Fruit fly (Drosophila melanogaster): ENCODE data around the gene CG31268.

The CG31268 gene

DNA sequence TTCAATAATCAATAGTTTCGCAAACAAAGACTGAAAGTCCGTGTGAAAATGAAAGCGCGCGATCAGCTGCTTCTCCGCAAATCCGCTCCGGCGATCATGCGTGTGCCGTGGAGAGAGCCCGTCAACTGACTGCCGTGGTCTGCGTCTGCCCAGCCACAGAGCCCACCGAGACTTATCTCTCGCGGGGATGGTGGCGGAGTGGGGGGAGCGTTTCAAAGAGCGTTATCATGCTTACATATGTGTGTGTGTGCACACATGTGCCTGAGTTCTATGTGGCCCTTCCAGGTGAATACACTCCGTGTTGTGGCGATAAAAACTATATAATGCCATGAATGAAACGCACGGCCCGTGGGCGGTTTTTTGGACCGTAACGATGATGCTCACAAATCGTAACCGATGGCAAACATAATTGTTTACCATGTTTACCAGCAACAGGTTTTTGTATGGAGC, 46.4 kb downstream of the CG31268 start:
- TF ChIP-seq h (GFP tag; optimal IDR thresholded peaks at IDR 0.05) (peak; percentile 44), lola (GFP tag; optimal IDR thresholded peaks at IDR 0.05) (no peak), Hr83 (GFP tag; optimal IDR thresholded peaks at IDR 0.05; ENCODE audit: poor library complexity, severe bottlenecking) (peak; percentile 48), br (GFP tag; optimal IDR thresholded peaks at IDR 0.05) (no peak), Rel (GFP tag; optimal IDR thresholded peaks at IDR 0.05) (no peak), Rel (tag; optimal IDR thresholded peaks at IDR 0.05) (peak; percentile 82), Hnf4 (GFP tag; optimal IDR thresholded peaks at IDR 0.05) (peak; percentile 2), Sp1 (GFP tag; optimal IDR thresholded peaks at IDR 0.05) (peak; percentile 14)

DNA sequence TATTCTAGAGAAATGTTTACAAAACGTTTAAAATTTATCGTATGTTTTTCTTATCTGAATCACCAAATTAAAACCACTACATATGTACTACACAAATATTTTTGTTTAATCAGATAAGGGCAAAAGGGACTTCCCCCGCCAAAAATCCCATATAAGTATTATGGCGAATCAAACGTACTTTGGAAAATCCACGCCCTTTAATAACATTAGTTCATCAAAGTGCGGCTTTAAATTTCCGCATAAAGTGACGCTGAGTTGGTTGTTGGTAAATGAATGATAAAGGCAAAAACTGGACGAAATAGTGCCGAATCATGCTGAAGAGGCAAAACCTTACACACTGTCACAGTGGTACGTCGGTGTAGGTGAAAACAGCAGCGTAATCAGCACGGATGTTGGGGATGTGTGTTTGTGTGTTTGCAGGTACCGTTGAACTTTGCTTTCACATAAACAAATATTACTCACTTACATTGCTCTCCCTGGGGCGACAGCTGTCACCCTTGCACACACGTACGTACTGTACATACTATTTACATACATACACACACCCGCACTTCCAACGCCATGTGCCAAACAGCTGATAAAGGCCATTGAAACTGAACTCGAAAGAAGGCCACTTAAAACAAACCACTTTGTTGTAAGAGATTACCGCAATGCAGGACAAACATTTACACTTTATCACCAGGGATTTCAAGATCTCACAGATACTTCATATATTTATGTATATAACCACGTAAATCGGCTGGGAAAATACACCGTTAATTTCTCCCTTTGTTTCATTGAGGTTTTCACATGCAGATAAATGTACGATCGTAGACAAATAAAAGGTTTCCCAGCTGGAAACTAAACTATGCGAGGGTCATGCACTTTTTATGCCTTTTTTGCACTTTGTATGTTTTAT, 47.6 kb downstream of the CG31268 start:
- peak; percentile 56 for TF ChIP-seq Hr83 (GFP tag; optimal IDR thresholded peaks at IDR 0.05; ENCODE audit: poor library complexity, severe bottlenecking)
- no peak for TF ChIP-seq woc (GFP tag; optimal IDR thresholded peaks at IDR 0.05)
- peak; percentile 39 for TF ChIP-seq Rel (GFP tag; optimal IDR thresholded peaks at IDR 0.05)
- TF ChIP-seq Rel (tag; optimal IDR thresholded peaks at IDR 0.05): peak; percentile 97
- peak in 1 of 2 experiments; percentile 0 for TF ChIP-seq foxo (GFP tag; optimal IDR thresholded peaks at IDR 0.05)

DNA sequence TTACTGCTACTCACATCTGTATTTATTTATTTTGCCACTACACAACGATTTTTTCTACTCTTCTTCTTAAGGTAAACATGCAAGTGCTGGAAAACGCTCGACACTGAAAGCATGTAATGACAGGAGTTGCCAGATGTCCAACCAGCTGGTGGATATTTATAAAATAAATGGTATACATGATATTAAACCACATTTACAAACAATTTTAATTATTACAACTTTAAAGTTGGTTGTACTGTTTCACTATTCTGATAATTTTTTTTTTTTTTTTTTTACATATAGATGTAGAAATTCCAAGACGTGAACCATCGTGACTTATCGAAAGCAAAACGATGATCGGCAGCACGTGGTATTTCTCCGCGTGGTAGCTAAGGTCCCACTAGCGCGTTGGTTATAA, 48.3 kb downstream of the CG31268 start, which contains the start of the genes Keap1 and kuk:
Gene Keap1, minus strand, starts transcription at position 87 of the 397 bp plus-strand sequence.
Gene kuk, plus strand, starts transcription at position 386 of the 397 bp plus-strand sequence.
- TF ChIP-seq tai (GFP tag; optimal IDR thresholded peaks at IDR 0.05): no peak
- no peak for TF ChIP-seq pan (optimal IDR thresholded peaks at IDR 0.05)
- TF ChIP-seq Rel (GFP tag; optimal IDR thresholded peaks at IDR 0.05): no peak
- peak; percentile 38 for TF ChIP-seq Rel (tag; optimal IDR thresholded peaks at IDR 0.05)
- TF ChIP-seq fru (GFP tag; optimal IDR thresholded peaks at IDR 0.05): peak; percentile 71
- TF ChIP-seq HLH106 (tag; optimal IDR thresholded peaks at IDR 0.05): peak; percentile 48
- TF ChIP-seq CrebA (GFP tag; optimal IDR thresholded peaks at IDR 0.05; ENCODE audit: borderline replicate concordance): no peak
- peak; percentile 55 for TF ChIP-seq Myc (optimal IDR thresholded peaks at IDR 0.05)
- peak; percentile 92 for TF ChIP-seq Hnf4 (GFP tag; optimal IDR thresholded peaks at IDR 0.05)
- TF ChIP-seq Mio (GFP tag; optimal IDR thresholded peaks at IDR 0.05): no peak
- peak; percentile 94 for TF ChIP-seq Hr83 (GFP tag; optimal IDR thresholded peaks at IDR 0.05; ENCODE audit: poor library complexity, severe bottlenecking)
- peak; percentile 36 for TF ChIP-seq dmrt93B (GFP tag; optimal IDR thresholded peaks at IDR 0.05)
- TF ChIP-seq rgr (GFP tag; optimal IDR thresholded peaks at IDR 0.05): peak; percentile 82
- TF ChIP-seq Jra (GFP tag; optimal IDR thresholded peaks at IDR 0.05): peak; percentile 85
- no peak for TF ChIP-seq Vsx2 (GFP tag; optimal IDR thresholded peaks at IDR 0.05; ENCODE audit: partially characterized antibody)
- no peak for TF ChIP-seq Abd-B (GFP tag; optimal IDR thresholded peaks at IDR 0.05)
- peak; percentile 45 for TF ChIP-seq psq (GFP tag; optimal IDR thresholded peaks at IDR 0.05)
- no peak for TF ChIP-seq jim (GFP tag; optimal IDR thresholded peaks at IDR 0.05)
- TF ChIP-seq CG32264 (GFP tag; optimal IDR thresholded peaks at IDR 0.05): no peak
- peak; percentile 61 for TF ChIP-seq ey (GFP tag; optimal IDR thresholded peaks at IDR 0.05)
- TF ChIP-seq sage (GFP tag; optimal IDR thresholded peaks at IDR 0.05): peak; percentile 6
- TF ChIP-seq dsf (GFP tag; optimal IDR thresholded peaks at IDR 0.05; ENCODE audit: borderline replicate concordance): peak; percentile 76
- TF ChIP-seq lola (GFP tag; optimal IDR thresholded peaks at IDR 0.05): no peak
- TF ChIP-seq usp (GFP tag; optimal IDR thresholded peaks at IDR 0.05): no peak
- TF ChIP-seq woc (GFP tag; optimal IDR thresholded peaks at IDR 0.05): no peak
- TF ChIP-seq dl (GFP tag; optimal IDR thresholded peaks at IDR 0.05; ENCODE audit: insufficient read depth in 1 of 2, partially characterized antibody in 2 of 2): no peak
- TF ChIP-seq foxo (GFP tag; optimal IDR thresholded peaks at IDR 0.05): peak in 1 of 2 experiments; percentile 73
- TF ChIP-seq Dif (GFP tag; optimal IDR thresholded peaks at IDR 0.05; ENCODE audit: partially characterized antibody): no peak
- no peak for TF ChIP-seq Hr78 (GFP tag; optimal IDR thresholded peaks at IDR 0.05)
- peak; percentile 71 for TF ChIP-seq br (GFP tag; optimal IDR thresholded peaks at IDR 0.05)
- TF ChIP-seq sv (GFP tag; optimal IDR thresholded peaks at IDR 0.05): peak; percentile 72
- TF ChIP-seq Dfd (GFP tag; optimal IDR thresholded peaks at IDR 0.05): no peak
- peak; percentile 87 for TF ChIP-seq brk (GFP tag; optimal IDR thresholded peaks at IDR 0.05)
- no peak for TF ChIP-seq GATAd (GFP tag; optimal IDR thresholded peaks at IDR 0.05)
- no peak for TF ChIP-seq CG9705 (GFP tag; optimal IDR thresholded peaks at IDR 0.05)
- TF ChIP-seq OdsH (GFP tag; optimal IDR thresholded peaks at IDR 0.05): peak; percentile 52
- no peak for TF ChIP-seq N (GFP tag; optimal IDR thresholded peaks at IDR 0.05)
- TF ChIP-seq h (GFP tag; optimal IDR thresholded peaks at IDR 0.05): peak; percentile 82
- TF ChIP-seq Sp1 (GFP tag; optimal IDR thresholded peaks at IDR 0.05): peak; percentile 39

All from whole organism, wandering third instar larva.